Worm (Caenorhabditis elegans) whole organism, young adult: ENCODE measurements around the gene nhr-178.

Experiments
- cebp-2 ChIP-seq: fragments of 200-800 bp; sonication (Bioruptor generic); IDR thresholded peaks from 2 replicates; pipeline ENCODE4 v1.3.6; 2022; ENCODE audit warnings: missing genetic modification characterization, missing compliant biosample characterization
- ceh-91 ChIP-seq: fragments of 200-800 bp; sonication (Bioruptor generic); IDR thresholded peaks from 2 replicates; pipeline ENCODE4 v1.3.6; 2022; ENCODE audit warnings: missing genetic modification reagents, missing genetic modification characterization, missing compliant biosample characterization
- dpff-1 ChIP-seq: sonication (generic microtip); optimal IDR thresholded peaks from 2 replicates; lab custom pipeline; 2017; ENCODE audit warnings: mild to moderate bottlenecking, missing genetic modification characterization, missing compliant biosample characterization
- nhr-27 ChIP-seq: fragments of 200-800 bp; sonication (Bioruptor generic); optimal IDR thresholded peaks from 2 replicates; lab custom pipeline; 2018; ENCODE audit warnings: mild to moderate bottlenecking, missing genetic modification characterization, moderate library complexity, missing compliant biosample characterization
- pbrm-1 ChIP-seq: fragments of 200-800 bp; sonication (Bioruptor generic); IDR thresholded peaks from 2 replicates; pipeline ENCODE4 v1.3.6; 2022; ENCODE audit warnings: missing genetic modification reagents, missing genetic modification characterization, missing compliant biosample characterization
- pha-4 ChIP-seq: fragments of 150-350 bp; sonication (generic microtip); optimal IDR thresholded peaks from 2 replicates; lab custom pipeline; 2014; ENCODE audit warnings: missing biosample characterization, missing genetic modification reagents, missing genetic modification characterization
- ztf-22 ChIP-seq: fragments of 200-800 bp; sonication (Bioruptor generic); optimal IDR thresholded peaks from 2 replicates; lab custom pipeline; 2018; ENCODE audit warnings: mild to moderate bottlenecking, missing genetic modification characterization, moderate library complexity, missing compliant biosample characterization

DNA sequence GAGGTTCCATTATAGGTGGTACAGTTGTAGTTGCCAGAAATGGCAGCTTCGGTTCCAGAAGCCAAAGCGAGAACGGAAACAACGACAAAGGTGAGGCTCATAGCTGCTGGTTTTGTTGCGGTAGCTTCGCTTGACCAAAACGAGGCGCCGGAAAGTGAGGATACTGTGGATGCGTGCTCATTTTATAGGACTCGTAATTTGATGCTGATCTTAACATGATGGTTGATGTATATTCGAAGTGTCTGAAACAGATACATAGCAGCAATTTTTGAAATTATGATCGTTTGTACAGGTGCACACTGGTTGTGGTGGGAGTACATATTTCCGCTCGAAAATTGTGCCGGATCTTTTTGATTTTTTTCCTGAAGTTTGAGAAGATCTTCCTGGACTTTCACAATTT, 23.4 kb upstream of the nhr-178 start, which contains the start of gene Y46H3D.8:
- TF ChIP-seq nhr-27 (no peak), pbrm-1 (GFP tag; lab: Robert Waterston, UW) (no peak), dpff-1 (tag; lab: Kevin White, UChicago) (no peak), pha-4 (tag; lab: Kevin White, UChicago) (no peak), cebp-2 (GFP tag; lab: Robert Waterston, UW) (no peak), ztf-22 (no peak), ceh-91 (no peak)
